Worm (Caenorhabditis elegans): ENCODE measurements around the gene dnpp-1.

ce11 chrIII:5864270-5864669 is 667 bp upstream of the dnpp-1 start, which contains the start of gene rabn-5:
- TF ChIP-seq hnd-1 (tag; optimal IDR thresholded peaks at IDR 0.05) (no peak), scrt-1 (GFP tag; IDR thresholded peaks at IDR 0.05) (no peak), aly-1 (tag; optimal IDR thresholded peaks at IDR 0.05) (no peak), ceh-36 (tag; optimal IDR thresholded peaks at IDR 0.05) (no peak), flt-1 (GFP tag; IDR thresholded peaks at IDR 0.05) (no peak), ama-1 (optimal IDR thresholded peaks at IDR 0.05) (no peak), tra-4 (tag; optimal IDR thresholded peaks at IDR 0.05) (no peak), ets-7 (tag; optimal IDR thresholded peaks at IDR 0.05) (no peak), pes-1 (GFP tag; IDR thresholded peaks at IDR 0.05) (no peak)

Data from whole organism, early embryonic.